Worm (Caenorhabditis elegans) whole organism, late embryonic: ENCODE data around the gene F31F7.2.
A peak's percentile ranks its signal among the peaks of the same experiment; 100 is the strongest.

ENCODE experiments used
- F13H6.1 ChIP-seq: sonication (generic microtip); optimal IDR thresholded peaks from 2 replicates; lab custom pipeline; 2016; ENCODE audit warnings: missing genetic modification characterization, missing compliant biosample characterization
- K02D7.2 ChIP-seq: sonication (generic microtip); optimal IDR thresholded peaks from 2 replicates; lab custom pipeline; 2017; ENCODE audit warnings: mild to moderate bottlenecking, missing genetic modification characterization, missing compliant biosample characterization
- K09A11.1 ChIP-seq: sonication (generic microtip); optimal IDR thresholded peaks from 2 replicates; lab custom pipeline; 2017; ENCODE audit warnings: antibody characterized with exemption, mild to moderate bottlenecking, missing genetic modification characterization, missing compliant biosample characterization; ENCODE audit not compliant: insufficient read depth
- T23F11.4 ChIP-seq: fragments of 200-800 bp; sonication (Bioruptor generic); optimal IDR thresholded peaks from 2 replicates; lab custom pipeline; 2018; ENCODE audit warnings: mild to moderate bottlenecking, missing genetic modification characterization, missing compliant biosample characterization
- ama-1 ChIP-seq: fragments of 150-350 bp; optimal IDR thresholded peaks from 2 replicates; lab custom pipeline; 2014
- ceh-14 ChIP-seq: sonication (generic microtip); optimal IDR thresholded peaks from 2 replicates; lab custom pipeline; 2016; ENCODE audit warnings: missing genotype, missing genetic modification characterization, missing compliant biosample characterization
- ceh-18 ChIP-seq: sonication (generic microtip); optimal IDR thresholded peaks from 2 replicates; lab custom pipeline; 2016; ENCODE audit warnings: missing genetic modification characterization, missing compliant biosample characterization
- ceh-22 ChIP-seq: sonication (generic microtip); optimal IDR thresholded peaks from 2 replicates; lab custom pipeline; 2017; ENCODE audit warnings: missing biosample characterization, missing genetic modification characterization
- ceh-24 ChIP-seq: sonication (generic microtip); optimal IDR thresholded peaks from 2 replicates; lab custom pipeline; 2016; ENCODE audit warnings: mild to moderate bottlenecking, missing genetic modification characterization, missing compliant biosample characterization
- ceh-30 ChIP-seq: fragments of 150-350 bp; optimal IDR thresholded peaks from 2 replicates; lab custom pipeline; 2014; ENCODE audit warnings: missing biosample characterization, missing genetic modification characterization
- ceh-31 ChIP-seq: sonication (generic microtip); optimal IDR thresholded peaks from 2 replicates; lab custom pipeline; 2016; ENCODE audit warnings: missing genetic modification characterization, missing compliant biosample characterization
- ceh-34 ChIP-seq: sonication (generic microtip); optimal IDR thresholded peaks from 2 replicates; lab custom pipeline; 2016; ENCODE audit warnings: mild to moderate bottlenecking, missing genetic modification characterization, missing compliant biosample characterization
- ceh-6 ChIP-seq: fragments of 200-800 bp; sonication (Bioruptor generic); optimal IDR thresholded peaks from 2 replicates; lab custom pipeline; 2018; ENCODE audit warnings: mild to moderate bottlenecking, missing genetic modification characterization, missing compliant biosample characterization
- ceh-9 ChIP-seq: sonication (generic microtip); optimal IDR thresholded peaks from 2 replicates; lab custom pipeline; 2016; ENCODE audit warnings: mild to moderate bottlenecking, missing genetic modification characterization, inconsistent platforms, missing compliant biosample characterization
- dve-1 ChIP-seq: sonication (generic microtip); optimal IDR thresholded peaks from 2 replicates; lab custom pipeline; 2017; ENCODE audit warnings: antibody characterized with exemption, mild to moderate bottlenecking, missing genetic modification characterization, missing compliant biosample characterization
- elt-4 ChIP-seq: sonication (generic microtip); optimal IDR thresholded peaks from 2 replicates; lab custom pipeline; 2016; ENCODE audit warnings: missing genetic modification characterization, missing compliant biosample characterization
- fkh-10 ChIP-seq: fragments of 150-350 bp; optimal IDR thresholded peaks from 2 replicates; lab custom pipeline; 2014; ENCODE audit warnings: missing biosample characterization, missing genetic modification reagents, missing genetic modification characterization
- gmeb-2 ChIP-seq: sonication (generic microtip); optimal IDR thresholded peaks from 2 replicates; lab custom pipeline; 2016; ENCODE audit warnings: missing genetic modification characterization, inconsistent platforms, missing compliant biosample characterization
- hlh-13 ChIP-seq: fragments of 200-800 bp; sonication (Bioruptor generic); optimal IDR thresholded peaks from 2 replicates; lab custom pipeline; 2018; ENCODE audit warnings: mild to moderate bottlenecking, missing genetic modification characterization, missing compliant biosample characterization
- hlh-15 ChIP-seq: sonication (generic microtip); optimal IDR thresholded peaks from 2 replicates; lab custom pipeline; 2016; ENCODE audit warnings: missing genetic modification characterization, missing compliant biosample characterization
- hlh-6 ChIP-seq: sonication (generic microtip); optimal IDR thresholded peaks from 2 replicates; lab custom pipeline; 2016; ENCODE audit warnings: missing genotype, missing genetic modification characterization, missing compliant biosample characterization
- hlh-8 ChIP-seq: sonication (generic microtip); optimal IDR thresholded peaks from 2 replicates; lab custom pipeline; 2016; ENCODE audit warnings: missing genotype, missing genetic modification characterization, missing compliant biosample characterization
- lim-6 ChIP-seq: sonication (generic microtip); optimal IDR thresholded peaks from 2 replicates; lab custom pipeline; 2016; ENCODE audit warnings: missing genetic modification characterization, missing compliant biosample characterization
- nfya-1 ChIP-seq: sonication (generic microtip); optimal IDR thresholded peaks from 2 replicates; lab custom pipeline; 2017; ENCODE audit warnings: missing genetic modification characterization, mild to moderate bottlenecking, missing compliant biosample characterization, antibody characterized with exemption, moderate library complexity
- nhr-11 ChIP-seq: fragments of 150-350 bp; optimal IDR thresholded peaks from 2 replicates; lab custom pipeline; 2014; ENCODE audit warnings: missing biosample characterization, missing genetic modification characterization
- odd-2 ChIP-seq: sonication (generic microtip); optimal IDR thresholded peaks from 2 replicates; lab custom pipeline; 2017; ENCODE audit warnings: antibody characterized with exemption, mild to moderate bottlenecking, missing genetic modification characterization, missing compliant biosample characterization
- pag-3 ChIP-seq: sonication (generic microtip); optimal IDR thresholded peaks from 2 replicates; lab custom pipeline; 2016; ENCODE audit warnings: missing compliant biosample characterization, missing genetic modification characterization, borderline replicate concordance
- pat-9 ChIP-seq: fragments of 200-800 bp; sonication (Bioruptor generic); optimal IDR thresholded peaks from 2 replicates; lab custom pipeline; 2018; ENCODE audit warnings: mild to moderate bottlenecking, missing genetic modification characterization, moderate library complexity, missing compliant biosample characterization
- pqm-1 ChIP-seq: sonication (generic microtip); optimal IDR thresholded peaks from 2 replicates; lab custom pipeline; 2016; ENCODE audit warnings: missing genetic modification characterization, missing compliant biosample characterization
- ref-2 ChIP-seq: sonication (generic microtip); optimal IDR thresholded peaks from 2 replicates; lab custom pipeline; 2016; ENCODE audit warnings: missing genetic modification characterization, missing compliant biosample characterization
- rnt-1 ChIP-seq: sonication (generic microtip); optimal IDR thresholded peaks from 2 replicates; lab custom pipeline; 2016; ENCODE audit warnings: missing genetic modification characterization, missing compliant biosample characterization
- sdc-2 ChIP-seq: sonication (generic microtip); optimal IDR thresholded peaks from 2 replicates; lab custom pipeline; 2016; ENCODE audit warnings: missing genotype, missing genetic modification characterization, missing compliant biosample characterization
- sox-2 ChIP-seq: fragments of 200-800 bp; sonication (Bioruptor generic); IDR thresholded peaks from 2 replicates; pipeline ENCODE4 v1.3.6; 2022; ENCODE audit warnings: missing genetic modification reagents, missing genetic modification characterization, missing compliant biosample characterization
- syd-9 ChIP-seq: sonication (generic microtip); optimal IDR thresholded peaks from 2 replicates; lab custom pipeline; 2016; ENCODE audit warnings: mild to moderate bottlenecking, missing genetic modification characterization, moderate library complexity, missing compliant biosample characterization
- ttx-3 ChIP-seq: sonication (generic microtip); optimal IDR thresholded peaks from 2 replicates; lab custom pipeline; 2016; ENCODE audit warnings: missing genetic modification reagents, missing genetic modification characterization, missing compliant biosample characterization
- unc-3 ChIP-seq, 2 experiments: fragments of 200-800 bp in 1 of 2; sonication (Bioruptor generic) in 1 of 2; sonication (generic microtip) in 1 of 2; conservative IDR thresholded peaks in 1 of 2; optimal IDR thresholded peaks in 1 of 2; 2 replicates each; pipeline versions ENCODE4 v1.3.6 to Lab custom; 2016 to 2022; ENCODE audit warnings: missing compliant biosample characterization in 2 of 2, missing genetic modification characterization in 2 of 2, missing genetic modification reagents in 1 of 2
- unc-55 ChIP-seq: sonication (generic microtip); optimal IDR thresholded peaks from 2 replicates; lab custom pipeline; 2017; ENCODE audit warnings: missing biosample characterization, missing genetic modification reagents, missing genetic modification characterization
- ztf-16 ChIP-seq: sonication (generic microtip); optimal IDR thresholded peaks from 2 replicates; lab custom pipeline; 2017; ENCODE audit warnings: missing genetic modification characterization, missing compliant biosample characterization

Gene F31F7.2

DNA sequence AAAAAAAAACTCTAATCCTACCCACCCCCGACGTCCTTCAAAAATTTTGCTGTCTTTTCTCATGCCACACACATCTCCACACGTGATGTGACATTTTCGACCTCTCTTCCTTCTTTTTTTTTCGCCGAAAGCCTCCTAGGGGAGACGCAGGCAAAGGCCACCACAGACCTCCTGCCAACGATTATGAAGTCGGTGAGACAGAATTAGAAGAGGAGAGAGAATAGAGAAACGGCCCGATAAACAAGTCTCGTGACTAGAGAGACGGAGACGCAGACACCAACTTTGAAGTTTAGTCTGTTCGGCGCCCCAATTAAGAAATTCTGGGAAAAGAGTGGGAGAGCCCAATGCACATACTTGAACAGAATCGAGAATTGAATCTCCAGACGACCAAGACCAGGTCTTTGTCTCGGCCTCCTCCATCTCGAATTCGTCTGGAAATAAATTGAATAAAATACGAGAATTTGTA lies 46.1 kb upstream of the F31F7.2 start (continued):
- TF ChIP-seq pat-9 (no peak), nhr-11 (no peak), syd-9 (tag; lab: Kevin White, UChicago) (no peak), lim-6 (tag; lab: Kevin White, UChicago) (no peak), K09A11.1 (tag; lab: Kevin White, UChicago) (peak; percentile 64), pqm-1 (peak; percentile 8), ceh-6 (peak; percentile 39), rnt-1 (peak; percentile 81), nfya-1 (tag; lab: Kevin White, UChicago) (peak; percentile 91), hlh-6 (no peak), K02D7.2 (tag; lab: Kevin White, UChicago) (no peak), ama-1 (lab: Kevin White, UChicago) (peak; percentile 59), ttx-3 (tag; lab: Kevin White, UChicago) (peak; percentile 1), ceh-18 (tag; lab: Kevin White, UChicago) (peak; percentile 92), hlh-13 (GFP tag; lab: Kevin White, UChicago) (no peak), unc-55 (GFP tag; lab: Kevin White, UChicago) (peak; percentile 93), ceh-30 (peak; percentile 46), ztf-16 (tag; lab: Kevin White, UChicago) (peak; percentile 12), hlh-15 (no peak), elt-4 (tag; lab: Kevin White, UChicago) (no peak), hlh-8 (tag; lab: Kevin White, UChicago) (no peak), unc-3 (GFP tag; conservative IDR thresholded peaks at IDR 0.05; lab: Robert Waterston, UW) (peak; percentile 20; the same call in 1 of the 2 replicates), unc-3 (tag; optimal IDR thresholded peaks at IDR 0.05; lab: Kevin White, UChicago) (peak; percentile 75), T23F11.4 (GFP tag; lab: Kevin White, UChicago) (no peak), ceh-31 (tag; lab: Kevin White, UChicago) (peak; percentile 87), odd-2 (no peak), ceh-9 (tag; lab: Kevin White, UChicago) (no peak), ref-2 (peak; percentile 67), sdc-2 (tag; lab: Kevin White, UChicago) (no peak), ceh-22 (tag; lab: Kevin White, UChicago) (no peak), gmeb-2 (tag; lab: Kevin White, UChicago) (no peak)

DNA sequence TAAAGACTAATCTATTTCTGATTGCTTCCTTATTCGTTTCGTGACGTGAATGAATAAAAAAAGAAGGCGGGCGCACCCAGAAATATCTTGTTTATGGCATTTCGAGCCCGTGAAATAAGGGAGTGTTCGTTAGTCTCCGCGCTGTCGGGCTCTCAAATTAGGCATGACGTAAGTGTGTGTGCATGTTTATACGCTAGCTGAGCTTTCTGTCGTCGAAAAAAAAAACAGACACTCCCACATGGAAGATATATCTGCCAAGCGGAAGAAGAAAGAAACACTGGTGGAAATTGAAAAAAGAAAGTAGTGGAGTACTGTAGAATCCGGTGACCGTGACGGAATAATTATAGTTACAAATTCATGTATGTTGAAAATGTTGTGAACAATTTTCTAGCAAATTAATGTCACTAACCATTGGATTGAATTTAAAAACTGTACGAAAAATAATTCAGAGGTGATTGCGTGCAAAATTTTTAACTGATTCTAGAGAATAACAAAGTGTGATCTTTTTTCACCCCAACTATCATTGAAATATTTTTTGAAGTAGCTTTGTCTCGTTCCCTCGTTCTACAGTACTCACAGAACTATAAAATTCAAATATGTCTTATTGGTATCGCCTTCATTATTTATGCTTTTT lies 45.6 kb upstream of the F31F7.2 start:
- no peak for TF ChIP-seq ceh-6
- no peak for TF ChIP-seq pag-3 (tag; lab: Kevin White, UChicago)
- no peak for TF ChIP-seq ceh-34
- TF ChIP-seq ceh-9 (tag; lab: Kevin White, UChicago), result no peak
- TF ChIP-seq nfya-1 (tag; lab: Kevin White, UChicago), result no peak
- no peak for TF ChIP-seq F13H6.1 (tag; lab: Kevin White, UChicago)
- TF ChIP-seq dve-1, result no peak
- TF ChIP-seq odd-2, result no peak
- TF ChIP-seq ceh-24 (tag; lab: Kevin White, UChicago), result no peak
- TF ChIP-seq nhr-11, result no peak
- no peak for TF ChIP-seq sox-2 (GFP tag; lab: Robert Waterston, UW)
- TF ChIP-seq ceh-14 (tag; lab: Kevin White, UChicago), result no peak
- no peak for TF ChIP-seq fkh-10
- no peak for TF ChIP-seq syd-9 (tag; lab: Kevin White, UChicago)
- no peak for TF ChIP-seq hlh-15
